Worm (Caenorhabditis elegans) whole organism, L4 larva: ENCODE data around the gene col-39.
A peak's percentile ranks its signal among the peaks of the same experiment; 100 is the strongest.

Source experiments
- D1046.2 ChIP-seq: fragments of 200-800 bp; sonication (Bioruptor generic); IDR thresholded peaks from 2 replicates; pipeline ENCODE4 v1.3.6; 2022; ENCODE audit warnings: missing genetic modification characterization, missing compliant biosample characterization
- F26F4.8 ChIP-seq: fragments of 200-800 bp; sonication (Bioruptor generic); conservative IDR thresholded peaks from 2 replicates; pipeline ENCODE4 v1.3.6; 2022; ENCODE audit warnings: missing genetic modification characterization, missing compliant biosample characterization
- F37D6.2 ChIP-seq: sonication (generic microtip); optimal IDR thresholded peaks from 2 replicates; lab custom pipeline; 2016; ENCODE audit warnings: mild to moderate bottlenecking, missing genetic modification characterization, missing compliant biosample characterization
- F44E2.7 ChIP-seq: fragments of 200-800 bp; sonication (Bioruptor generic); IDR thresholded peaks from 2 replicates; pipeline ENCODE4 v2.1.2; 2022; ENCODE audit warnings: missing genetic modification characterization, missing compliant biosample characterization
- T20F7.1 ChIP-seq: fragments of 200-800 bp; sonication (Bioruptor generic); optimal IDR thresholded peaks from 2 replicates; lab custom pipeline; 2018; ENCODE audit warnings: mild to moderate bottlenecking, missing genetic modification characterization, missing compliant biosample characterization
- Y48G9A.11 ChIP-seq: fragments of 200-800 bp; sonication (Bioruptor generic); IDR thresholded peaks from 2 replicates; pipeline ENCODE4 v1.3.6; 2022; ENCODE audit warnings: missing genetic modification reagents, missing genetic modification characterization, missing compliant biosample characterization
- Y75B8A.6 ChIP-seq: fragments of 200-800 bp; sonication (Bioruptor generic); IDR thresholded peaks from 2 replicates; pipeline ENCODE4 v1.3.6; 2022; ENCODE audit warnings: missing genetic modification reagents, missing genetic modification characterization, missing compliant biosample characterization
- ZK337.2 ChIP-seq: fragments of 200-800 bp; sonication (Bioruptor generic); IDR thresholded peaks from 2 replicates; pipeline ENCODE4 v1.3.6; 2022; ENCODE audit warnings: missing genetic modification reagents, missing genetic modification characterization, missing compliant biosample characterization
- ZK546.5 ChIP-seq, 2 experiments: sonication (generic microtip); optimal IDR thresholded peaks; 2 replicates each; lab custom pipeline; 2017; ENCODE audit warnings: missing biosample characterization in 2 of 2, missing genetic modification characterization in 2 of 2
- ceh-28 ChIP-seq: fragments of 150-350 bp; optimal IDR thresholded peaks from 2 replicates; lab custom pipeline; 2014; ENCODE audit warnings: missing biosample characterization, missing genetic modification reagents, missing genetic modification characterization
- ceh-32 ChIP-seq: sonication (generic microtip); optimal IDR thresholded peaks from 2 replicates; lab custom pipeline; 2016; ENCODE audit warnings: mild to moderate bottlenecking, missing genetic modification characterization, missing compliant biosample characterization; ENCODE audit not compliant: poor library complexity
- ceh-82 ChIP-seq: sonication (generic microtip); optimal IDR thresholded peaks from 2 replicates; lab custom pipeline; 2017; ENCODE audit warnings: missing biosample characterization, missing genetic modification characterization
- ces-1 ChIP-seq: fragments of 150-350 bp; sonication (generic microtip); optimal IDR thresholded peaks from 4 replicates; lab custom pipeline; 2014; ENCODE audit warnings: missing biosample characterization, missing genetic modification reagents, missing genetic modification characterization
- cey-2 ChIP-seq: sonication (generic microtip); optimal IDR thresholded peaks from 3 replicates; lab custom pipeline; 2017; ENCODE audit warnings: missing genetic modification characterization, mild to moderate bottlenecking, missing compliant biosample characterization, antibody characterized with exemption, borderline replicate concordance; ENCODE audit not compliant: insufficient read depth
- ctbp-1 ChIP-seq: fragments of 200-800 bp; sonication (Bioruptor generic); IDR thresholded peaks from 2 replicates; pipeline ENCODE4 v1.3.6; 2022; ENCODE audit warnings: missing genetic modification reagents, missing genetic modification characterization, missing compliant biosample characterization
- dmd-6 ChIP-seq: fragments of 200-800 bp; sonication (Bioruptor generic); IDR thresholded peaks from 2 replicates; pipeline ENCODE4 v1.3.6; 2022; ENCODE audit warnings: missing genetic modification reagents, missing genetic modification characterization, missing compliant biosample characterization
- dmd-8 ChIP-seq: fragments of 200-800 bp; sonication (Bioruptor generic); IDR thresholded peaks from 2 replicates; pipeline ENCODE4 v1.3.6; 2022; ENCODE audit warnings: missing genetic modification characterization, missing compliant biosample characterization
- dmd-9 ChIP-seq: fragments of 200-800 bp; sonication (Bioruptor generic); IDR thresholded peaks from 2 replicates; pipeline ENCODE4 v1.3.6; 2022; ENCODE audit warnings: missing genetic modification reagents, missing genetic modification characterization, missing compliant biosample characterization
- duxl-1 ChIP-seq: sonication (generic microtip); optimal IDR thresholded peaks from 2 replicates; lab custom pipeline; 2016; ENCODE audit warnings: mild to moderate bottlenecking, missing genetic modification characterization, moderate library complexity, missing compliant biosample characterization; ENCODE audit not compliant: poor library complexity
- egl-27 ChIP-seq: sonication (generic microtip); optimal IDR thresholded peaks from 3 replicates; lab custom pipeline; 2017; ENCODE audit warnings: missing biosample characterization, missing genetic modification reagents, missing genetic modification characterization
- egl-43 ChIP-seq: fragments of 200-800 bp; sonication (Bioruptor generic); IDR thresholded peaks from 2 replicates; pipeline ENCODE4 v1.3.6; 2022; ENCODE audit warnings: missing genetic modification reagents, missing genetic modification characterization, missing compliant biosample characterization
- fkh-10 ChIP-seq: fragments of 150-350 bp; optimal IDR thresholded peaks from 2 replicates; lab custom pipeline; 2014; ENCODE audit warnings: missing biosample characterization, missing genetic modification reagents, missing genetic modification characterization
- gei-8 ChIP-seq: fragments of 200-800 bp; sonication (Bioruptor generic); optimal IDR thresholded peaks from 2 replicates; lab custom pipeline; 2018; ENCODE audit warnings: mild to moderate bottlenecking, missing genetic modification characterization, missing compliant biosample characterization
- hlh-11 ChIP-seq: fragments of 200-800 bp; sonication (Bioruptor generic); optimal IDR thresholded peaks from 2 replicates; lab custom pipeline; 2018; ENCODE audit warnings: mild to moderate bottlenecking, missing genetic modification characterization, missing compliant biosample characterization
- hlh-30 ChIP-seq: sonication (generic microtip); optimal IDR thresholded peaks from 2 replicates; lab custom pipeline; 2017; ENCODE audit warnings: antibody characterized with exemption, mild to moderate bottlenecking, missing genetic modification characterization, missing compliant biosample characterization; ENCODE audit not compliant: insufficient read depth
- hmg-1.1 ChIP-seq: fragments of 200-800 bp; sonication (Bioruptor generic); IDR thresholded peaks from 2 replicates; pipeline ENCODE4 v1.3.6; 2022; ENCODE audit warnings: missing genetic modification reagents, missing genetic modification characterization, missing compliant biosample characterization
- lin-38 ChIP-seq: fragments of 200-800 bp; sonication (Bioruptor generic); IDR thresholded peaks from 2 replicates; pipeline ENCODE4 v1.3.6; 2022; ENCODE audit warnings: missing genetic modification reagents, missing genetic modification characterization, missing compliant biosample characterization
- lin-39 ChIP-seq: fragments of 150-350 bp; optimal IDR thresholded peaks from 2 replicates; lab custom pipeline; 2014; ENCODE audit warnings: missing biosample characterization, missing genetic modification reagents, missing genetic modification characterization
- madf-9 ChIP-seq: fragments of 200-800 bp; sonication (Bioruptor generic); conservative IDR thresholded peaks from 2 replicates; pipeline ENCODE4 v1.3.6; 2022; ENCODE audit warnings: missing genetic modification reagents, missing genetic modification characterization, missing compliant biosample characterization
- mdl-1 ChIP-seq, 2 experiments: fragments of 150-350 bp in 1 of 2; sonication (generic microtip) in 1 of 2; optimal IDR thresholded peaks; 2 replicates each; lab custom pipeline; 2014 to 2017; ENCODE audit warnings: missing biosample characterization in 2 of 2, missing genetic modification characterization in 2 of 2
- mep-1 ChIP-seq: fragments of 150-350 bp; sonication (generic microtip); optimal IDR thresholded peaks from 3 replicates; lab custom pipeline; 2014; ENCODE audit warnings: missing biosample characterization, missing genetic modification characterization
- mes-2 ChIP-seq: sonication (generic microtip); optimal IDR thresholded peaks from 2 replicates; lab custom pipeline; 2016; ENCODE audit warnings: missing genotype, mild to moderate bottlenecking, missing genetic modification characterization, missing compliant biosample characterization; ENCODE audit not compliant: poor library complexity, severe bottlenecking
- mxl-3 ChIP-seq: fragments of 200-800 bp; sonication (Bioruptor generic); optimal IDR thresholded peaks from 2 replicates; lab custom pipeline; 2018; ENCODE audit warnings: mild to moderate bottlenecking, missing genetic modification characterization, missing compliant biosample characterization
- nhr-11 ChIP-seq: fragments of 150-350 bp; optimal IDR thresholded peaks from 2 replicates; lab custom pipeline; 2014; ENCODE audit warnings: missing biosample characterization, missing genetic modification characterization
- nhr-111 ChIP-seq: fragments of 200-800 bp; sonication (Bioruptor generic); optimal IDR thresholded peaks from 2 replicates; lab custom pipeline; 2018; ENCODE audit warnings: mild to moderate bottlenecking, missing genetic modification characterization, missing compliant biosample characterization
- nhr-41 ChIP-seq: fragments of 200-800 bp; sonication (Bioruptor generic); IDR thresholded peaks from 2 replicates; pipeline ENCODE4 v1.3.6; 2022; ENCODE audit warnings: missing genetic modification reagents, missing genetic modification characterization, missing compliant biosample characterization
- nhr-42 ChIP-seq: fragments of 200-800 bp; sonication (Bioruptor generic); IDR thresholded peaks from 2 replicates; pipeline ENCODE4 v1.3.6; 2022; ENCODE audit warnings: missing genetic modification characterization, missing compliant biosample characterization
- nhr-6 ChIP-seq: fragments of 150-350 bp; optimal IDR thresholded peaks from 2 replicates; lab custom pipeline; 2014; ENCODE audit warnings: missing biosample characterization, missing genetic modification characterization
- rbr-2 ChIP-seq: sonication (generic microtip); optimal IDR thresholded peaks from 2 replicates; lab custom pipeline; 2016; ENCODE audit warnings: missing genotype, missing genetic modification characterization, missing compliant biosample characterization
- spr-1 ChIP-seq: sonication (generic microtip); optimal IDR thresholded peaks from 2 replicates; lab custom pipeline; 2016; ENCODE audit warnings: mild to moderate bottlenecking, missing genetic modification characterization, missing compliant biosample characterization
- spr-3 ChIP-seq: fragments of 200-800 bp; sonication (Bioruptor generic); optimal IDR thresholded peaks from 2 replicates; lab custom pipeline; 2018; ENCODE audit warnings: mild to moderate bottlenecking, missing genetic modification characterization, missing compliant biosample characterization
- tra-1 ChIP-seq: fragments of 200-800 bp; sonication (Bioruptor generic); IDR thresholded peaks from 2 replicates; pipeline ENCODE4 v1.3.6; 2022; ENCODE audit warnings: missing genetic modification reagents, missing genetic modification characterization, missing compliant biosample characterization
- unc-39 ChIP-seq: sonication (generic microtip); optimal IDR thresholded peaks from 2 replicates; lab custom pipeline; 2017; ENCODE audit warnings: missing biosample characterization, missing genetic modification characterization
- unc-62 ChIP-seq, 3 experiments: fragments of 150-350 bp in 1 of 3; sonication (generic microtip); optimal IDR thresholded peaks in 2 of 3; peaks in 1 of 3; 1 replicate in 1 of 3; 2 replicates in 2 of 3; lab custom pipeline; 2014 to 2017; ENCODE audit warnings: missing biosample characterization in 3 of 3, missing genetic modification characterization in 3 of 3, missing genetic modification reagents in 3 of 3, missing genotype in 1 of 3
- vab-7 ChIP-seq: fragments of 200-800 bp; sonication (Bioruptor generic); IDR thresholded peaks from 2 replicates; pipeline ENCODE4 v1.3.6; 2022; ENCODE audit warnings: missing genetic modification reagents, missing genetic modification characterization, missing compliant biosample characterization
- zag-1 ChIP-seq: fragments of 150-350 bp; optimal IDR thresholded peaks from 2 replicates; lab custom pipeline; 2014; ENCODE audit warnings: missing biosample characterization, missing genetic modification characterization
- zip-11 ChIP-seq: fragments of 200-800 bp; sonication (Bioruptor generic); IDR thresholded peaks from 2 replicates; pipeline ENCODE4 v1.3.6; 2022; ENCODE audit warnings: missing genetic modification characterization, missing compliant biosample characterization
- zip-2 ChIP-seq: fragments of 150-350 bp; optimal IDR thresholded peaks from 2 replicates; lab custom pipeline; 2014; ENCODE audit warnings: missing biosample characterization, missing genetic modification characterization
- ztf-11 ChIP-seq: fragments of 150-350 bp; optimal IDR thresholded peaks from 2 replicates; lab custom pipeline; 2014; ENCODE audit warnings: missing biosample characterization, missing genetic modification characterization
- ztf-7 ChIP-seq: fragments of 150-350 bp; optimal IDR thresholded peaks from 2 replicates; lab custom pipeline; 2014; ENCODE audit warnings: missing biosample characterization, missing genetic modification characterization

Gene col-39

ce11 chrII:10657632-10658108 lies 47.0 kb upstream of the col-39 start, which contains the start of gene lact-3 (continued):
- TF ChIP-seq tra-1 (GFP tag; lab: Robert Waterston, UW) (peak; percentile 62; the same call in 1 of the 2 replicates), vab-7 (GFP tag; lab: Robert Waterston, UW) (no peak), zip-2 (tag; lab: Kevin White, UChicago) (no peak), gei-8 (GFP tag; lab: Kevin White, UChicago) (no peak), fkh-10 (GFP tag; lab: Kevin White, UChicago) (no peak), duxl-1 (tag; lab: Kevin White, UChicago) (no peak), hmg-1.1 (GFP tag; lab: Robert Waterston, UW) (no peak), ceh-28 (tag; lab: Kevin White, UChicago) (no peak), zip-11 (GFP tag; lab: Robert Waterston, UW) (no peak), nhr-11 (tag; lab: Kevin White, UChicago) (no peak), F44E2.7 (GFP tag; lab: Robert Waterston, UW) (no peak), hlh-30 (tag; lab: Kevin White, UChicago) (no peak), mep-1 (tag; lab: Kevin White, UChicago) (no peak), Y75B8A.6 (GFP tag; lab: Robert Waterston, UW) (no peak), ztf-7 (no peak), F37D6.2 (tag; lab: Kevin White, UChicago) (no peak), nhr-42 (GFP tag; lab: Robert Waterston, UW) (peak; percentile 49; the same call in 1 of the 2 replicates), ceh-82 (tag; lab: Kevin White, UChicago) (no peak), D1046.2 (GFP tag; lab: Robert Waterston, UW) (no peak), dmd-9 (GFP tag; lab: Robert Waterston, UW) (no peak), dmd-6 (GFP tag; lab: Robert Waterston, UW) (peak; percentile 44), F26F4.8 (0 out of 2 replicates have a peak, but pooled peaks have one; percentile 40), spr-3 (no peak), nhr-41 (GFP tag; lab: Robert Waterston, UW) (no peak), egl-43 (GFP tag; lab: Robert Waterston, UW) (peak; percentile 41; the same call in 1 of the 2 replicates), ZK546.5 (tag; optimal IDR thresholded peaks at IDR 0.05; lab: Kevin White, UChicago) (no peak), mxl-3 (GFP tag; lab: Kevin White, UChicago) (peak; percentile 25), nhr-111 (GFP tag; lab: Kevin White, UChicago) (peak; percentile 41), cey-2 (no peak), hlh-11 (tag; lab: Kevin White, UChicago) (peak; percentile 21), nhr-6 (tag; lab: Kevin White, UChicago) (no peak), ces-1 (GFP tag; lab: Kevin White, UChicago) (no peak), dmd-8 (no peak), lin-38 (GFP tag; lab: Robert Waterston, UW) (peak; percentile 69), ztf-11 (tag; lab: Kevin White, UChicago) (no peak), egl-27 (tag; lab: Kevin White, UChicago) (no peak), lin-39 (tag; lab: Kevin White, UChicago) (no peak), mdl-1 (tag; optimal IDR thresholded peaks at IDR 0.05; lab: Kevin White, UChicago) (no peak), rbr-2 (tag; lab: Kevin White, UChicago) (no peak), mes-2 (tag; lab: Kevin White, UChicago) (peak; percentile 57), Y48G9A.11 (peak; percentile 40), madf-9 (GFP tag; lab: Robert Waterston, UW) (no peak), unc-39 (tag; lab: Kevin White, UChicago) (no peak), zag-1 (tag; lab: Kevin White, UChicago) (no peak), ceh-32 (tag; lab: Kevin White, UChicago) (no peak), ZK337.2 (no peak), T20F7.1 (GFP tag; lab: Kevin White, UChicago) (no peak), spr-1 (no peak), ctbp-1 (GFP tag; lab: Robert Waterston, UW) (0 out of 2 replicates have a peak, but pooled peaks have one; percentile 29), unc-62 (GFP tag; optimal IDR thresholded peaks at IDR 0.05 in 1 of 2; lab: Kevin White, UChicago) (peak in 1 of 2 experiments; percentile 3), unc-62 (tag; optimal IDR thresholded peaks at IDR 0.05; lab: Kevin White, UChicago) (no peak)
